Fruit fly (Drosophila melanogaster) whole organism, wandering third instar larva: ENCODE results near the gene flr.

Source experiments
- Abd-B ChIP-seq: fragments of >200 bp; optimal IDR thresholded peaks from 2 replicates; lab custom pipeline; 2017; ENCODE audit warnings: missing biosample characterization, missing genetic modification characterization
- CG32264 ChIP-seq: fragments of 200-800 bp; sonication (Bioruptor generic); optimal IDR thresholded peaks from 2 replicates; lab custom pipeline; 2016; ENCODE audit warnings: missing biosample characterization, missing genetic modification characterization
- CG9705 ChIP-seq: fragments of 200-800 bp; sonication (Bioruptor generic); optimal IDR thresholded peaks from 2 replicates; lab custom pipeline; 2018; ENCODE audit warnings: missing biosample characterization, mild to moderate bottlenecking, missing genetic modification characterization
- Dfd ChIP-seq: fragments of >200 bp; optimal IDR thresholded peaks from 2 replicates; lab custom pipeline; 2017; ENCODE audit warnings: missing biosample characterization, missing genetic modification characterization
- Dif ChIP-seq: fragments of 200-275, 200-300 bp; sonication (Bioruptor generic); optimal IDR thresholded peaks from 2 replicates; lab custom pipeline; 2018; ENCODE audit warnings: missing biosample characterization, missing genetic modification characterization; ENCODE audit not compliant: partially characterized antibody
- GATAd ChIP-seq: sonication (Bioruptor generic); optimal IDR thresholded peaks from 2 replicates; lab custom pipeline; 2016; ENCODE audit warnings: missing biosample characterization, missing genetic modification characterization
- HLH106 ChIP-seq: fragments of 200-800 bp; optimal IDR thresholded peaks from 3 replicates; lab custom pipeline; 2019; ENCODE audit warnings: missing biosample characterization, mild to moderate bottlenecking, missing genetic modification characterization, moderate library complexity
- Hr78 ChIP-seq: fragments of >200 bp; optimal IDR thresholded peaks from 2 replicates; lab custom pipeline; 2017; ENCODE audit warnings: missing biosample characterization, missing genetic modification characterization
- Hr83 ChIP-seq: fragments of 200-300 bp; sonication (Bioruptor generic); optimal IDR thresholded peaks from 2 replicates; lab custom pipeline; 2016; ENCODE audit warnings: missing biosample characterization, mild to moderate bottlenecking, missing genetic modification characterization, moderate library complexity; ENCODE audit not compliant: poor library complexity, severe bottlenecking
- Jra ChIP-seq: sonication (Bioruptor generic); optimal IDR thresholded peaks from 2 replicates; lab custom pipeline; 2016; ENCODE audit warnings: missing biosample characterization, missing genetic modification characterization
- Myc ChIP-seq: fragments of >200 bp; optimal IDR thresholded peaks from 2 replicates; lab custom pipeline; 2017
- N ChIP-seq: fragments of >200 bp; optimal IDR thresholded peaks from 2 replicates; lab custom pipeline; 2018; ENCODE audit warnings: missing biosample characterization, missing external identifiers, missing genetic modification characterization
- OdsH ChIP-seq: fragments of 200-800 bp; sonication (Bioruptor generic); optimal IDR thresholded peaks from 2 replicates; lab custom pipeline; 2016; ENCODE audit warnings: missing biosample characterization, mild to moderate bottlenecking, missing genetic modification characterization
- Sp1 ChIP-seq: fragments of 200-800 bp; sonication (Bioruptor generic); optimal IDR thresholded peaks from 3 replicates; lab custom pipeline; 2019; ENCODE audit warnings: missing biosample characterization, mild to moderate bottlenecking, missing genetic modification characterization, moderate library complexity
- Vsx2 ChIP-seq: fragments of 200-300, 225-300 bp; sonication (Bioruptor generic); optimal IDR thresholded peaks from 2 replicates; lab custom pipeline; 2018; ENCODE audit warnings: missing biosample characterization, missing genetic modification characterization; ENCODE audit not compliant: partially characterized antibody
- dl ChIP-seq, 2 experiments: fragments of 175-275, 200-275 bp in 1 of 2; fragments of 200-275 bp in 1 of 2; sonication (Bioruptor generic); optimal IDR thresholded peaks; lab custom pipeline; 2018; ENCODE audit warnings: mild to moderate bottlenecking in 2 of 2, missing biosample characterization in 2 of 2, missing genetic modification characterization in 2 of 2, moderate library complexity in 2 of 2; ENCODE audit not compliant: partially characterized antibody in 2 of 2, insufficient read depth in 1 of 2
- dmrt93B ChIP-seq: fragments of 200-800 bp; sonication (Bioruptor generic); optimal IDR thresholded peaks from 2 replicates; lab custom pipeline; 2018; ENCODE audit warnings: missing biosample characterization, mild to moderate bottlenecking, missing genetic modification characterization
- ey ChIP-seq: fragments of 200-800 bp; sonication (Bioruptor generic); optimal IDR thresholded peaks from 2 replicates; lab custom pipeline; 2016; ENCODE audit warnings: missing biosample characterization, missing genetic modification characterization
- foxo ChIP-seq, 2 experiments: fragments of 200-800 bp; sonication (Bioruptor generic); optimal IDR thresholded peaks; 2 replicates in 1 of 2; 3 replicates in 1 of 2; lab custom pipeline; 2016 to 2017; ENCODE audit warnings: missing biosample characterization in 2 of 2, missing genetic modification characterization in 2 of 2
- h ChIP-seq: fragments of 200-800 bp; sonication (Bioruptor generic); optimal IDR thresholded peaks from 3 replicates; lab custom pipeline; 2016; ENCODE audit warnings: missing biosample characterization, mild to moderate bottlenecking, missing genetic modification characterization
- lola ChIP-seq: fragments of >200 bp; optimal IDR thresholded peaks from 2 replicates; lab custom pipeline; 2017; ENCODE audit warnings: missing biosample characterization, missing genetic modification characterization
- pan ChIP-seq: fragments of >200 bp; optimal IDR thresholded peaks from 2 replicates; lab custom pipeline; 2017
- psq ChIP-seq: fragments of 200-800 bp; sonication (Bioruptor generic); optimal IDR thresholded peaks from 3 replicates; lab custom pipeline; 2017; ENCODE audit warnings: missing biosample characterization, mild to moderate bottlenecking, missing genetic modification characterization, moderate library complexity
- sage ChIP-seq: fragments of 200-800 bp; sonication (Bioruptor generic); optimal IDR thresholded peaks from 2 replicates; lab custom pipeline; 2016; ENCODE audit warnings: missing biosample characterization, mild to moderate bottlenecking, missing genetic modification characterization
- tai ChIP-seq: sonication (Bioruptor generic); optimal IDR thresholded peaks from 2 replicates; lab custom pipeline; 2016; ENCODE audit warnings: missing biosample characterization, missing genetic modification characterization
- woc ChIP-seq: sonication (Bioruptor generic); optimal IDR thresholded peaks from 2 replicates; lab custom pipeline; 2016; ENCODE audit warnings: missing biosample characterization, mild to moderate bottlenecking, missing genetic modification characterization

The flr gene

DNA sequence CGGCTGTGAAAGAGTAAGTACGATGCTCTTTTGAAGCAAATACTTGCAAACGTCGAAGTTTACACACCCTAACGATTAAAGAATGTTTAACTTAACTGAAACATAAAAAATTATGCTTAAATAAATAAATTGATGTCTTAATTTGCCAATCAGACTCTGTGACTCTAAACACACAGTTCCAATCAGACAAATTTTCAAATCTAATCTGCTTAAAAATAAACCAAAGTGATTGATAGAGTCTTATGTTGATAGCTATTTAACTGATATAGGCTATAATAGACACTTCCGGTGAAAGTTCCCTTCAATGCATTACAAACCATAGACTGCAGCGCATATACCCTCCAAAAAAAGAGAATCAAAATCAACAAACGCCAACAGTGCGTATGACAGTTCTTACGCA, 38.9 kb downstream of the flr start:
- TF ChIP-seq dmrt93B (GFP tag; lab: Kevin White, UChicago) (no peak), Dif (GFP tag; lab: Kevin White, UChicago) (no peak), foxo (GFP tag; optimal IDR thresholded peaks at IDR 0.05; lab: Kevin White, UChicago) (no peak), tai (no peak), psq (no peak), h (GFP tag; lab: Kevin White, UChicago) (no peak), Dfd (no peak), pan (lab: Kevin White, UChicago) (no peak), Sp1 (GFP tag; lab: Kevin White, UChicago) (no peak), woc (GFP tag; lab: Kevin White, UChicago) (no peak), CG9705 (GFP tag; lab: Kevin White, UChicago) (no peak), HLH106 (tag; lab: Kevin White, UChicago) (no peak), Hr78 (GFP tag; lab: Kevin White, UChicago) (no peak), ey (GFP tag; lab: Kevin White, UChicago) (no peak)

DNA sequence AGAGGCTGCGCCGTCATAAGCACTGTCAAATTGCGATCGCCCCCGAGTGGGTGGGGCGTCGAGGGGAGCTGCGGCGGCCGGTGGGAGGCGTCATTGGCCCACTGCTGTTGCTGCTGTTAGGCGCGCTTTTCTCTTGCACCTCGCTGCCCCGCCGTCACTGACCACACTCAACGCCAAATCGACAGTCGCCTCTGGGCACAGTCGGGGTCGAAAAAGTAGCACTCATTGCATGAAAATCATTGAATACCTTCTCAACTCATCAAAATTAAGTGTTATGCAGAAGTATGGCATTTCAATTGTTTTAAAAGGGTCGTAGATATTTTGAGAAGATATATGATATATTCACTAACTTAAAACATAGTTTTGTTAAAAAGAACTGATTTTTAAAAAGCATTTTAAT, 39.6 kb downstream of the flr start:
- TF ChIP-seq Vsx2 (GFP tag; lab: Kevin White, UChicago) (no peak), Jra (no peak), sage (GFP tag; lab: Kevin White, UChicago) (no peak), GATAd (GFP tag; lab: Kevin White, UChicago) (no peak), Myc (lab: Kevin White, UChicago) (no peak), dl (GFP tag; optimal IDR thresholded peaks at IDR 0.05; lab: Kevin White, UChicago; ENCODE audit: insufficient read depth in 1 of 2, partially characterized antibody in 2 of 2) (no peak), pan (lab: Kevin White, UChicago) (no peak), CG32264 (GFP tag; lab: Kevin White, UChicago) (no peak), Hr83 (no peak), lola (GFP tag; lab: Kevin White, UChicago) (no peak)
- TF ChIP-seq, all 38 proteins: peak for 0

DNA sequence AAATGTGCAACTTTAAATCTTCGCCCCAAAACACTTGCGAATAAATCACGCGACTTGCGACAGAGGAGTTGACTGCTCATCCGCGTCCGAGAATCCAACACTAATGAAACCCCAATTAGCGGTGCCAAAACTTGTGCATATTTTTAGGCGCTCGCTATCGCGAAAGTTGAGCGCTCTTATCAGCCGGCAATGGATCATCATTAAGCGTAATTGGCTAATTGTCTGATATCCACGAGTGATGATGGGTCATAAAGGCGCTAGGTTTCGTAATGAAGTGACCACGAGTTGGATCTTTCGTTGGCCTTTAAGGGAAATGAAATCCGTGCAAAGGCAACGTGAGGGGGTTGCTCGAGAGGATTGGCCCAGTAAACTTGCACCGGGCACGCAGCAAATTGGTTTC, 42.1 kb downstream of the flr start:
- TF ChIP-seq Abd-B (GFP tag; lab: Kevin White, UChicago): no peak
- no peak for TF ChIP-seq tai
- TF ChIP-seq Vsx2 (GFP tag; lab: Kevin White, UChicago): peak; percentile 23
- TF ChIP-seq N: peak; percentile 10
- TF ChIP-seq, all 38 proteins: peak for 2

DNA sequence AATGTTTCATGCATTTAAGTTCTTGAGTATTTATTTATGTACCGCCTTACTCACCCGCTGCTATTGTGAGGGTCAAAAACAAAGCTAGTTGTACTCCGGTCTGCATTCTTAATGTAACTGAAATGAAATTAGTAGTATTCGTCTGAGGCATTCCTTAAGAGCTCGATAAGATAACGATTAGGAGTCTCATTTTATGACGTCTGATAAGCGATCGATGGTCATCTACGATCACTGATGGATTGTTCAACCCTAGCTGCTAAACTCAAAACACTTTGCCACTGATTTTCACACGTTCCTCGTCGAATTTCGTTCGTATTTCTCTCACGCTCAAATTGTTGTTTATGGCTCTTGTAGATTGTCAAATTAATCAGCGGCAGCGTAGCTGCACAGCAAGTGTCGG, 44.5 kb downstream of the flr start, which contains the start of gene CG10116:
CG10116 (minus strand) TSS at position 106 of the 400 bp plus-strand sequence.
- no peak for TF ChIP-seq N
- TF ChIP-seq pan (lab: Kevin White, UChicago): no peak
- TF ChIP-seq OdsH (GFP tag; lab: Kevin White, UChicago): no peak
